Fruit fly (Drosophila melanogaster) whole organism, pupa: Measurements from ENCODE around the gene CG6225.

Experiments
- CG13204 ChIP-seq: fragments of 200-800 bp; sonication (Bioruptor generic); optimal IDR thresholded peaks from 2 replicates; lab custom pipeline; 2018; ENCODE audit warnings: missing biosample characterization, mild to moderate bottlenecking, missing genetic modification characterization, moderate library complexity
- CG17806 ChIP-seq: fragments of 200-800 bp; sonication (Bioruptor generic); optimal IDR thresholded peaks from 2 replicates; lab custom pipeline; 2018; ENCODE audit warnings: missing biosample characterization, mild to moderate bottlenecking, missing genetic modification characterization, moderate library complexity
- CG34367 ChIP-seq: fragments of 200-800 bp; sonication (Bioruptor generic); optimal IDR thresholded peaks from 2 replicates; lab custom pipeline; 2018; ENCODE audit warnings: missing biosample characterization, mild to moderate bottlenecking, missing genetic modification characterization
- D1 ChIP-seq: fragments of 200-800 bp; sonication (Bioruptor generic); optimal IDR thresholded peaks from 2 replicates; lab custom pipeline; 2018; ENCODE audit warnings: missing biosample characterization, mild to moderate bottlenecking, missing genetic modification characterization, moderate library complexity
- Ets98B ChIP-seq: fragments of 200-800 bp; sonication (Bioruptor generic); IDR thresholded peaks from 2 replicates; pipeline ENCODE4 v1.3.6; 2022; ENCODE audit warnings: missing biosample characterization, missing genetic modification characterization

DNA sequence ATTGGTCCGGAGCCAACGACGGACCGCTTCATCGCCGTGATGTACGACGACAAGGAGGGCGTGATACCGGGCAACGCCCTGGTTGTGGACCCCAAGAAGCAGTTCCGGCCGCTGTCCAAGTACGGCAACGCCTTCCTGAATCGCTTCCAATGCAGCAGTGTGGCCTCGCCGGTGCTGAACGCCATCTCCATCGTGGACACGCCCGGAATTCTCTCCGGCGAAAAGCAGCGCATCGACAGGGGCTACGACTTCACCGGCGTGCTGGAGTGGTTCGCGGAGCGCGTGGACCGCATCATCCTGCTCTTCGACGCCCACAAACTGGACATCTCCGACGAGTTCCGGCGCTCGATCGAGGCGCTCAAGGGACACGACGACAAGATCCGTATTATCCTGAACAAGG lies 44.0 kb downstream of the CG6225 start:
- TF ChIP-seq CG34367 (tag; lab: Kevin White, UChicago), result no peak
- TF ChIP-seq CG17806 (tag; lab: Kevin White, UChicago), result no peak
- TF ChIP-seq CG13204 (GFP tag; lab: Kevin White, UChicago), result no peak
- no peak for TF ChIP-seq Ets98B (GFP tag; lab: Robert Waterston, UW)
- TF ChIP-seq D1 (tag; lab: Kevin White, UChicago), result no peak
